Worm (Caenorhabditis elegans) whole organism, late embryonic: ENCODE measurements around the gene R05H5.4.
"Not testable (repeated sequence)": the region's sequence is repeated elsewhere in the genome, so short reads cannot be mapped to it uniquely, and the experiment has no call there.

Experiments
- C08G9.2 ChIP-seq: sonication (generic microtip); optimal IDR thresholded peaks from 2 replicates; lab custom pipeline; 2016; ENCODE audit warnings: mild to moderate bottlenecking, missing genetic modification characterization, moderate library complexity, missing compliant biosample characterization
- K02D7.2 ChIP-seq: sonication (generic microtip); optimal IDR thresholded peaks from 2 replicates; lab custom pipeline; 2017; ENCODE audit warnings: mild to moderate bottlenecking, missing genetic modification characterization, missing compliant biosample characterization
- ama-1 ChIP-seq: fragments of 150-350 bp; optimal IDR thresholded peaks from 2 replicates; lab custom pipeline; 2014
- ceh-9 ChIP-seq: sonication (generic microtip); optimal IDR thresholded peaks from 2 replicates; lab custom pipeline; 2016; ENCODE audit warnings: mild to moderate bottlenecking, missing genetic modification characterization, inconsistent platforms, missing compliant biosample characterization
- dmd-4 ChIP-seq: sonication (generic microtip); optimal IDR thresholded peaks from 2 replicates; lab custom pipeline; 2016; ENCODE audit warnings: borderline replicate concordance, missing genetic modification characterization, missing compliant biosample characterization
- hlh-15 ChIP-seq: sonication (generic microtip); optimal IDR thresholded peaks from 2 replicates; lab custom pipeline; 2016; ENCODE audit warnings: missing genetic modification characterization, missing compliant biosample characterization
- hlh-8 ChIP-seq: sonication (generic microtip); optimal IDR thresholded peaks from 2 replicates; lab custom pipeline; 2016; ENCODE audit warnings: missing genotype, missing genetic modification characterization, missing compliant biosample characterization
- nfya-1 ChIP-seq: sonication (generic microtip); optimal IDR thresholded peaks from 2 replicates; lab custom pipeline; 2017; ENCODE audit warnings: missing genetic modification characterization, mild to moderate bottlenecking, missing compliant biosample characterization, antibody characterized with exemption, moderate library complexity
- nhr-232 ChIP-seq: sonication (generic microtip); optimal IDR thresholded peaks from 2 replicates; lab custom pipeline; 2016; ENCODE audit warnings: missing genetic modification characterization, missing compliant biosample characterization
- odd-2 ChIP-seq: sonication (generic microtip); optimal IDR thresholded peaks from 2 replicates; lab custom pipeline; 2017; ENCODE audit warnings: antibody characterized with exemption, mild to moderate bottlenecking, missing genetic modification characterization, missing compliant biosample characterization
- pax-1 ChIP-seq: fragments of 150-350 bp; optimal IDR thresholded peaks from 2 replicates; lab custom pipeline; 2014; ENCODE audit warnings: missing biosample characterization, missing genetic modification characterization
- syd-9 ChIP-seq: sonication (generic microtip); optimal IDR thresholded peaks from 2 replicates; lab custom pipeline; 2016; ENCODE audit warnings: mild to moderate bottlenecking, missing genetic modification characterization, moderate library complexity, missing compliant biosample characterization
- tbx-2 ChIP-seq: sonication (generic microtip); optimal IDR thresholded peaks from 2 replicates; lab custom pipeline; 2016; ENCODE audit warnings: missing genetic modification characterization, missing compliant biosample characterization
- unc-86 ChIP-seq: sonication (generic microtip); optimal IDR thresholded peaks from 2 replicates; lab custom pipeline; 2016; ENCODE audit warnings: missing genetic modification characterization, missing compliant biosample characterization

ce11 chrII:10247594-10248283 is 47.9 kb upstream of the R05H5.4 start, which contains the start of gene nrde-2:
- TF ChIP-seq ama-1 (lab: Kevin White, UChicago); pax-1 (tag; lab: Kevin White, UChicago); ceh-9 (tag; lab: Kevin White, UChicago); unc-86 (tag; lab: Kevin White, UChicago); nfya-1 (tag; lab: Kevin White, UChicago); dmd-4 (tag; lab: Kevin White, UChicago); hlh-8 (tag; lab: Kevin White, UChicago); hlh-15 (tag; lab: Kevin White, UChicago); nhr-232 (tag; lab: Kevin White, UChicago); odd-2; K02D7.2 (tag; lab: Kevin White, UChicago); syd-9 (tag; lab: Kevin White, UChicago): not testable (repeated sequence)
- TF ChIP-seq tbx-2 (peak; percentile 43), C08G9.2 (tag; lab: Kevin White, UChicago) (peak; percentile 5)
